Worm (Caenorhabditis elegans) whole organism, midembryonic: ENCODE data around the gene T24A6.7.

Experiments used
- T22C8.4 ChIP-seq: fragments of 200-800 bp; sonication (Bioruptor generic); IDR thresholded peaks from 2 replicates; pipeline ENCODE4 v1.3.6; 2022; ENCODE audit warnings: missing genetic modification characterization, missing compliant biosample characterization
- cog-1 ChIP-seq: sonication (generic microtip); optimal IDR thresholded peaks from 2 replicates; lab custom pipeline; 2016; ENCODE audit warnings: missing genetic modification characterization, missing compliant biosample characterization
- flt-1 ChIP-seq: fragments of 200-800 bp; sonication (Bioruptor generic); IDR thresholded peaks from 2 replicates; pipeline ENCODE4 v1.3.6; 2022; ENCODE audit warnings: missing genetic modification characterization, missing compliant biosample characterization
- klf-2 ChIP-seq: fragments of 200-800 bp; sonication (Bioruptor generic); conservative IDR thresholded peaks from 2 replicates; pipeline ENCODE4 v1.3.6; 2022; ENCODE audit warnings: missing genetic modification reagents, missing genetic modification characterization, missing compliant biosample characterization
- med-1 ChIP-seq: sonication (generic microtip); optimal IDR thresholded peaks from 2 replicates; lab custom pipeline; 2017; ENCODE audit warnings: missing genetic modification characterization, mild to moderate bottlenecking, missing compliant biosample characterization, antibody characterized with exemption, missing genetic modification reagents; ENCODE audit not compliant: insufficient read depth
- ref-1 ChIP-seq: fragments of 200-800 bp; sonication (Bioruptor generic); conservative IDR thresholded peaks from 2 replicates; pipeline ENCODE4 v1.3.6; 2022; ENCODE audit warnings: missing genetic modification reagents, missing genetic modification characterization, missing compliant biosample characterization
- tab-1 ChIP-seq: fragments of 200-800 bp; sonication (Bioruptor generic); IDR thresholded peaks from 2 replicates; pipeline ENCODE4 v1.3.6; 2022; ENCODE audit warnings: missing genetic modification characterization, missing compliant biosample characterization
- ztf-23 ChIP-seq: fragments of 200-800 bp; sonication (Bioruptor generic); IDR thresholded peaks from 2 replicates; pipeline ENCODE4 v1.3.6; 2022; ENCODE audit warnings: missing genetic modification reagents, missing genetic modification characterization, missing compliant biosample characterization
- ztf-29 ChIP-seq: fragments of 200-800 bp; sonication (Bioruptor generic); IDR thresholded peaks from 2 replicates; pipeline ENCODE4 v1.3.6; 2022; ENCODE audit warnings: missing genetic modification reagents, missing genetic modification characterization, missing compliant biosample characterization

The T24A6.7 gene

DNA sequence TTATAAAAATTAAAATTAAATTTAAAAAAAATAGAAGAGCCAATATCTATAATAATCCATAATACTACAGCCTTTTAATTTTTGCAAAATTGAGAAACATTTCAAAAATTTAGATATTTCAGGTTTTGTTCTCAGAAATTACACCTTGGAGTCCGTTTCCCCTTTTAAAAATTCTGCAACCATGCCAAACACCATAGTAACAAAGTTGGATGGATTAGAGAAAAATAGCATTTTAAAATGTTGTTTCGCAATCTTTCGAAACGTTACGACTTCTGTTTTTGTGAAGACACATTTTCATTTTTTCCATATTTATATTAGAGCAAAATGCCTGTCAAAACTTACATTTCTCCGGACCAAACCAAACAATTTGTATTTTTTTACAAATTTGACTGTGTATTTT, at the start of gene T24A6.7:
TSS of gene T24A6.7 (plus strand) at position 301 of the 400 bp plus-strand sequence.
- no peak for TF ChIP-seq ztf-23 (GFP tag; lab: Robert Waterston, UW)
- no peak for TF ChIP-seq ztf-29 (GFP tag; lab: Robert Waterston, UW)
- TF ChIP-seq T22C8.4 (GFP tag; lab: Robert Waterston, UW) = no peak
- no peak for TF ChIP-seq flt-1
- TF ChIP-seq tab-1 (GFP tag; lab: Robert Waterston, UW) = no peak

DNA sequence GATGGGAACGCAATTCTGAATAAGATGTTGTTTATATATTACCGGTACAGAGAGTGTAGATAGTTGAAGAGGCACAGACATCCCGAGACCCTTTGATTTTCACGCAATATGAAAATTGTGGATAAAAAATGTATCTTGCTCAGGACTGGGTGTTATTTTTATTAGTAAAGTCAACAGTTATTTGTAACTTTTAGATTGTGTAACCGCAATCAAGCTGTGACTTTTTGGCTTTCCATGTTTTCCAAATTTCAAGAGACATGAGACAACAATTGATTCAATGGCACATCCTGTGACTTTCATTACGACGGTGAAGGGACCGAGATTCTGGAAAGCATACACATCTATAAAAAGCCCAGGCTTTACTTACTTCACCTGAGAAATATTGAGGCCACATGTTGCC, 48.8 kb upstream of the T24A6.7 start:
- TF ChIP-seq cog-1 (no peak), T22C8.4 (GFP tag; lab: Robert Waterston, UW) (no peak), flt-1 (no peak), tab-1 (GFP tag; lab: Robert Waterston, UW) (no peak), ztf-29 (GFP tag; lab: Robert Waterston, UW) (no peak), klf-2 (no peak), med-1 (GFP tag; lab: Kevin White, UChicago) (no peak), ref-1 (GFP tag; lab: Robert Waterston, UW) (no peak)

DNA sequence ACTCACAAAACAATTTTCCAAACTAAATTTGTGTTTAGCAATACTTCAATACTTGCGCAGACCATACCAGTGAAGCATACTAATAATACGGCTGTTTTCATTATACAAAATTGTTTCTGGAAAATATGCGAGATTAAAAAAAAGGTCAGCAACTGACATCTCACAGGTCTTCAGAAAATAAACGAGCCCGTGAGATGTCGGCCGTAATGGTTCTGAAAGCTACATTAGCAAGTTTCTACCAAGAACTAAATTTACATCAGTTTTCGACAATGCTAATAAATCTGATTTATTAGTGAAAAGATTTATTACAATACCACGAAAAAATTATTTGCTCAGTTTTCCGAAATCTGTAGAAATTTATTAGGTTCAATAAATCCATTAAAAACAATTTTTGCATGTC, 47.6 kb upstream of the T24A6.7 start, which contains the start of gene srbc-31:
TSS of gene srbc-31 (minus strand) at position 101 of the 400 bp plus-strand sequence.
- TF ChIP-seq tab-1 (GFP tag; lab: Robert Waterston, UW) (no peak), ztf-23 (GFP tag; lab: Robert Waterston, UW) (no peak), ztf-29 (GFP tag; lab: Robert Waterston, UW) (no peak), flt-1 (no peak), T22C8.4 (GFP tag; lab: Robert Waterston, UW) (no peak), med-1 (GFP tag; lab: Kevin White, UChicago) (no peak), cog-1 (no peak), klf-2 (no peak), ref-1 (GFP tag; lab: Robert Waterston, UW) (no peak)

DNA sequence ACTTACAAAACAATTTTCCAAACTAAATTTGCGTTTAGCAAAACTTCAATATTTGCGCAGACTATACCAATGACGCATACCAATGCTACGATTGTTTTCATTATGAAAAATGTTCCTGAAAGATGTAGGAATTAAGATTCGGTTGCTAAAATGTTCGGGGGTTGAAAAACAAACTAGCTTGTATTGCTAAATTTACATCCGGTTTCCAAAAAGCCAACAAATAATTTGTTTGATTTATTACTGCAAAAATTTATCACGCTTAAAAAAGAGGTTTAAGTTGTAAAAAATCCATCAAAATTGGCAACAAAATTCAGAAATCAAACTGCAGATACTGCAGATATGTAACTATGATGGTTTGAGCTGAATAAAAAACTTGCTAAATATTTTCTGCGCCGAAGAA, 44.7 kb upstream of the T24A6.7 start, which contains the start of gene srbc-30:
TSS of gene srbc-30 (minus strand) at position 101 of the 400 bp plus-strand sequence.
- no peak for TF ChIP-seq med-1 (GFP tag; lab: Kevin White, UChicago)
- no peak for TF ChIP-seq T22C8.4 (GFP tag; lab: Robert Waterston, UW)
- no peak for TF ChIP-seq ztf-29 (GFP tag; lab: Robert Waterston, UW)
- no peak for TF ChIP-seq tab-1 (GFP tag; lab: Robert Waterston, UW)
- TF ChIP-seq klf-2 = no peak
- no peak for TF ChIP-seq flt-1
- no peak for TF ChIP-seq ref-1 (GFP tag; lab: Robert Waterston, UW)
- no peak for TF ChIP-seq ztf-23 (GFP tag; lab: Robert Waterston, UW)

DNA sequence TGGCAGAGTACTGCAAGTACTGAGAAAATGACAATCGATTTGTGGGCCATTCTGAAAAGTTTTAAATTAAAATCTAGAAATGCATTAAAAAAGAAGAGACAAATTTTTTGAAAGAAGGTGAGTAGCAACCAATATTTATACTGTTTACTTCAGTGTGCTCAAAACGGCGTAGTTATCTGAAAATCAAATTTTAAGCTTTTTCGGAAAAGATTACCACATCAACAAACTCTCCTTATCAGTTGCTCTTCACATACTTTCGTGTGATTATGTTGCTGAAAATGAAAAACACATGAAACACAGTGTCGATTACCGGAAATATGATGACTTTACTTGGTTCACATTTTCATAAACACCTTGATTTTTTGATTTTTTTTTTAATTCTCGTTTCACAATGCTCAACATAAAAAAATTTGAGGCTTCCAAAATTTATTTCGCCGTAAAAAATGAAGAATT, 42.5 kb upstream of the T24A6.7 start, which contains the start of gene lys-7:
TSS of gene lys-7 (minus strand) at position 51 of the 453 bp plus-strand sequence.
- TF ChIP-seq ztf-23 (GFP tag; lab: Robert Waterston, UW) = no peak
- TF ChIP-seq T22C8.4 (GFP tag; lab: Robert Waterston, UW) = no peak
- no peak for TF ChIP-seq klf-2
- TF ChIP-seq flt-1 = no peak
- no peak for TF ChIP-seq ref-1 (GFP tag; lab: Robert Waterston, UW)
- TF ChIP-seq tab-1 (GFP tag; lab: Robert Waterston, UW) = no peak
- no peak for TF ChIP-seq med-1 (GFP tag; lab: Kevin White, UChicago)
- no peak for TF ChIP-seq ztf-29 (GFP tag; lab: Robert Waterston, UW)
- TF ChIP-seq cog-1 = no peak

DNA sequence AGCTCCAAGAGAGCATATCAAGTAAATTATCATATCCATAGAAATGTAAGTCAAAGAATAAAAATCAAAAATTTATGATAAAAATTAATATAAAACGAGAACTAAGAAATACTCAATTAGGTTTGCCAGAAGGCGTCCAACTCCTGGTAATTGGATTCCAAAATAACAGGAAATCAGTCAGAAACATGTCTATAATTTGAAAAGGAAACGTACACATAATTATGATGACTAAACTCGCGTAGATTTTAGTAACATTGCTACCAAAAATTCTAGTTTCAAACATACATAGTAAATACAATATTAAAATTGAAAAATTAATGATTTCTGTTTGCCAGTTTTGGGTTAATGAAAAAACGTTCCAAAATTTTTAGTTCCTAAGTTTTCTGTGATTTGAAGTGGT, 40.4 kb upstream of the T24A6.7 start, which contains the start of gene srbc-33:
TSS of gene srbc-33 (minus strand) at position 101 of the 400 bp plus-strand sequence.
- TF ChIP-seq tab-1 (GFP tag; lab: Robert Waterston, UW) = no peak
- TF ChIP-seq T22C8.4 (GFP tag; lab: Robert Waterston, UW) = no peak
- no peak for TF ChIP-seq med-1 (GFP tag; lab: Kevin White, UChicago)
- no peak for TF ChIP-seq klf-2
- no peak for TF ChIP-seq flt-1
- TF ChIP-seq ztf-23 (GFP tag; lab: Robert Waterston, UW) = no peak
- TF ChIP-seq cog-1 = no peak
- TF ChIP-seq ztf-29 (GFP tag; lab: Robert Waterston, UW) = no peak
- TF ChIP-seq ref-1 (GFP tag; lab: Robert Waterston, UW) = no peak

DNA sequence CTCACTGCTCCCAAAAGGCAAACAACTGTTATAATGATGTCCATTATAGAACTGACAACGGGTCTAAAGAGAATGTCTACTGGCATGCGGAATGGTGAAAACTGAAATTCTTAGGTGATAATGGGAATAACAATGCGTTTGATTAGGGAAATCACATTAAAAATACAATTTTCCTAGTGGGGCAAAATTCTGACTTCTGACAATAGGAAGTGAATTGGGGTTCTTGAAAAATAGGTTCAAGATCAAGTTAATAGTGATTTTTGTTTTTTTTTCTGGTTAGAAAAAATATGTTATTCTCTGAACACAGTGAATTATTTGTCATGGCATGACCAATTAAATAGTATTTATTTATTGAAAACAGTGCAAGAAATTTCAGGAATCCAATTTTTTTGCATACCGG, 38.2 kb upstream of the T24A6.7 start, which contains the start of gene srbc-32:
TSS of gene srbc-32 (minus strand) at position 101 of the 400 bp plus-strand sequence.
- TF ChIP-seq T22C8.4 (GFP tag; lab: Robert Waterston, UW) (no peak), cog-1 (no peak), ztf-29 (GFP tag; lab: Robert Waterston, UW) (no peak), tab-1 (GFP tag; lab: Robert Waterston, UW) (no peak), ztf-23 (GFP tag; lab: Robert Waterston, UW) (no peak), klf-2 (no peak), flt-1 (no peak), med-1 (GFP tag; lab: Kevin White, UChicago) (no peak), ref-1 (GFP tag; lab: Robert Waterston, UW) (no peak)

DNA sequence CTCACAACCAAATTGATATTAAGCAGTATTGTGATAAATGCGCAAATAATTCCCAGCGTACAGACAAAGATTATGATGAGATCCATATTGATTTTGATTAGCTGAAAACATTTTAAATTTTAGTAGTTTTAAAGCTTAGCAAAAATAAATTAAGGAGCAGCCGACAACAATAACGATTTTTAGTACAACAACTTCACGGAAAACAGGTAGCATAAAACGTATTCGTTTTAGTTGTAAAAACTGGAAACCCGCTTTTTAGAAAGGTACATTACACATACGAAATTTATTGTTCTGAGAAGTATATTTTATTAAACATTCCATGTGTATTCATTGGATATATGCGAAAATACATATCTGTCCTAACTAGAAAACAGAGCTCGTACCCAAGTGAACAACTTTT, 34.6 kb upstream of the T24A6.7 start, which contains the start of gene srbc-36:
TSS of gene srbc-36 (minus strand) at position 101 of the 400 bp plus-strand sequence.
- TF ChIP-seq ztf-29 (GFP tag; lab: Robert Waterston, UW) (no peak), T22C8.4 (GFP tag; lab: Robert Waterston, UW) (no peak), med-1 (GFP tag; lab: Kevin White, UChicago) (no peak)

DNA sequence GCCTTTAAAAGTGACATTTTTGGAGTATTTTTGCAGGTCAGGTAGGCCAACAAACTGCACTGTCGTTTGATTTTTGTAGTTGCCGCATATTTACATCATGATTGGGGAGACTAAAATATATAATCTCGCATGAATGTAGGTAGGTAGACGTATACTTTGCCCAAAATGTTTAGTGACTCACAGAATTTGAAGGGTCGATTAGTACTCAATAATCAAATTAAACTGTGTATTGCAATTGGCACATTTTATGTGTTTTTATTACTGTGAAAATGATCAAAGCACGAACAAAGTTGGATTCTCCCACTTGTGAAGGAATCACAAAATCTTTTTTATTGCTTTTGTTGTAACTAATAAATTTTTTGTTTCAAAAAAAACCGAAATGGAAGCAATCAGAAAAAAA, 28.2 kb upstream of the T24A6.7 start, which contains the start of gene C07G3.15:
TSS of gene C07G3.15 (minus strand) at position 101 of the 400 bp plus-strand sequence.
- TF ChIP-seq klf-2 (no peak), flt-1 (no peak), cog-1 (no peak), ztf-23 (GFP tag; lab: Robert Waterston, UW) (no peak), T22C8.4 (GFP tag; lab: Robert Waterston, UW) (no peak), tab-1 (GFP tag; lab: Robert Waterston, UW) (no peak), ref-1 (GFP tag; lab: Robert Waterston, UW) (no peak), ztf-29 (GFP tag; lab: Robert Waterston, UW) (no peak), med-1 (GFP tag; lab: Kevin White, UChicago) (no peak)
